Worm (Caenorhabditis elegans): ENCODE measurements around the gene F35E8.1.

ce11 chrV:15876308-15876707, 29.1 kb downstream of the F35E8.1 start, which contains the start of gene nhr-102:
- TF ChIP-seq snpc-4 (tag; optimal IDR thresholded peaks at IDR 0.05) = no peak
- TF ChIP-seq skn-1 (tag; optimal IDR thresholded peaks at IDR 0.05) = no peak
- TF ChIP-seq ceh-9 (tag; optimal IDR thresholded peaks at IDR 0.05) = no peak
- TF ChIP-seq ceh-82 (tag; optimal IDR thresholded peaks at IDR 0.05) = no peak
- TF ChIP-seq unc-39 (tag; optimal IDR thresholded peaks at IDR 0.05) = no peak
- no peak for TF ChIP-seq zag-1 (tag; optimal IDR thresholded peaks at IDR 0.05)
- no peak for TF ChIP-seq ztf-11 (tag; optimal IDR thresholded peaks at IDR 0.05)
- no peak for TF ChIP-seq nhr-11 (tag; optimal IDR thresholded peaks at IDR 0.05)

Measured in whole organism, L3 larva.